Worm (Caenorhabditis elegans) whole organism, late embryonic: ENCODE results near the gene npr-8.

Experiments used
- F13H6.1 ChIP-seq: sonication (generic microtip); optimal IDR thresholded peaks from 2 replicates; lab custom pipeline; 2016; ENCODE audit warnings: missing genetic modification characterization, missing compliant biosample characterization
- K02D7.2 ChIP-seq: sonication (generic microtip); optimal IDR thresholded peaks from 2 replicates; lab custom pipeline; 2017; ENCODE audit warnings: mild to moderate bottlenecking, missing genetic modification characterization, missing compliant biosample characterization
- K09A11.1 ChIP-seq: sonication (generic microtip); optimal IDR thresholded peaks from 2 replicates; lab custom pipeline; 2017; ENCODE audit warnings: antibody characterized with exemption, mild to moderate bottlenecking, missing genetic modification characterization, missing compliant biosample characterization; ENCODE audit not compliant: insufficient read depth
- T23F11.4 ChIP-seq: fragments of 200-800 bp; sonication (Bioruptor generic); optimal IDR thresholded peaks from 2 replicates; lab custom pipeline; 2018; ENCODE audit warnings: mild to moderate bottlenecking, missing genetic modification characterization, missing compliant biosample characterization
- Y22D7AL.16 ChIP-seq: sonication (generic microtip); optimal IDR thresholded peaks from 2 replicates; lab custom pipeline; 2016; ENCODE audit warnings: missing genetic modification characterization, missing compliant biosample characterization
- ama-1 ChIP-seq: fragments of 150-350 bp; optimal IDR thresholded peaks from 2 replicates; lab custom pipeline; 2014
- ceh-14 ChIP-seq: sonication (generic microtip); optimal IDR thresholded peaks from 2 replicates; lab custom pipeline; 2016; ENCODE audit warnings: missing genotype, missing genetic modification characterization, missing compliant biosample characterization
- ceh-18 ChIP-seq: sonication (generic microtip); optimal IDR thresholded peaks from 2 replicates; lab custom pipeline; 2016; ENCODE audit warnings: missing genetic modification characterization, missing compliant biosample characterization
- ceh-2 ChIP-seq: sonication (generic microtip); optimal IDR thresholded peaks from 2 replicates; lab custom pipeline; 2016; ENCODE audit warnings: missing genotype, missing genetic modification characterization, missing compliant biosample characterization
- ceh-22 ChIP-seq: sonication (generic microtip); optimal IDR thresholded peaks from 2 replicates; lab custom pipeline; 2017; ENCODE audit warnings: missing biosample characterization, missing genetic modification characterization
- ceh-24 ChIP-seq: sonication (generic microtip); optimal IDR thresholded peaks from 2 replicates; lab custom pipeline; 2016; ENCODE audit warnings: mild to moderate bottlenecking, missing genetic modification characterization, missing compliant biosample characterization
- ceh-30 ChIP-seq: fragments of 150-350 bp; optimal IDR thresholded peaks from 2 replicates; lab custom pipeline; 2014; ENCODE audit warnings: missing biosample characterization, missing genetic modification characterization
- ceh-34 ChIP-seq: sonication (generic microtip); optimal IDR thresholded peaks from 2 replicates; lab custom pipeline; 2016; ENCODE audit warnings: mild to moderate bottlenecking, missing genetic modification characterization, missing compliant biosample characterization
- ceh-9 ChIP-seq: sonication (generic microtip); optimal IDR thresholded peaks from 2 replicates; lab custom pipeline; 2016; ENCODE audit warnings: mild to moderate bottlenecking, missing genetic modification characterization, inconsistent platforms, missing compliant biosample characterization
- dmd-4 ChIP-seq: sonication (generic microtip); optimal IDR thresholded peaks from 2 replicates; lab custom pipeline; 2016; ENCODE audit warnings: borderline replicate concordance, missing genetic modification characterization, missing compliant biosample characterization
- elt-2 ChIP-seq: sonication (generic microtip); optimal IDR thresholded peaks from 2 replicates; lab custom pipeline; 2016; ENCODE audit warnings: missing genetic modification reagents, missing genetic modification characterization, missing compliant biosample characterization
- ets-4 ChIP-seq: sonication (generic microtip); optimal IDR thresholded peaks from 2 replicates; lab custom pipeline; 2016; ENCODE audit warnings: missing genetic modification characterization, missing compliant biosample characterization
- eyg-1 ChIP-seq: sonication (generic microtip); optimal IDR thresholded peaks from 2 replicates; lab custom pipeline; 2016; ENCODE audit warnings: missing genotype, missing genetic modification characterization, missing compliant biosample characterization
- fax-1 ChIP-seq: sonication (generic microtip); optimal IDR thresholded peaks from 2 replicates; lab custom pipeline; 2016; ENCODE audit warnings: missing genotype, missing genetic modification characterization, missing compliant biosample characterization
- fkh-10 ChIP-seq: fragments of 150-350 bp; optimal IDR thresholded peaks from 2 replicates; lab custom pipeline; 2014; ENCODE audit warnings: missing biosample characterization, missing genetic modification reagents, missing genetic modification characterization
- fkh-6 ChIP-seq: sonication (generic microtip); optimal IDR thresholded peaks from 2 replicates; lab custom pipeline; 2016; ENCODE audit warnings: missing genetic modification characterization, missing compliant biosample characterization
- gmeb-2 ChIP-seq: sonication (generic microtip); optimal IDR thresholded peaks from 2 replicates; lab custom pipeline; 2016; ENCODE audit warnings: missing genetic modification characterization, inconsistent platforms, missing compliant biosample characterization
- hlh-30 ChIP-seq: sonication (generic microtip); optimal IDR thresholded peaks from 2 replicates; lab custom pipeline; 2017; ENCODE audit warnings: antibody characterized with exemption, missing genetic modification characterization, missing compliant biosample characterization; ENCODE audit not compliant: insufficient read depth
- lim-6 ChIP-seq: sonication (generic microtip); optimal IDR thresholded peaks from 2 replicates; lab custom pipeline; 2016; ENCODE audit warnings: missing genetic modification characterization, missing compliant biosample characterization
- madf-2 ChIP-seq: sonication (generic microtip); optimal IDR thresholded peaks from 2 replicates; lab custom pipeline; 2017; ENCODE audit warnings: missing genetic modification characterization, missing compliant biosample characterization
- mec-3 ChIP-seq: sonication (generic microtip); optimal IDR thresholded peaks from 2 replicates; lab custom pipeline; 2016; ENCODE audit warnings: borderline replicate concordance, missing genetic modification characterization, missing compliant biosample characterization
- npax-4 ChIP-seq: sonication (generic microtip); optimal IDR thresholded peaks from 2 replicates; lab custom pipeline; 2016; ENCODE audit warnings: missing genetic modification characterization, missing compliant biosample characterization
- odd-2 ChIP-seq: sonication (generic microtip); optimal IDR thresholded peaks from 2 replicates; lab custom pipeline; 2017; ENCODE audit warnings: antibody characterized with exemption, mild to moderate bottlenecking, missing genetic modification characterization, missing compliant biosample characterization
- pax-1 ChIP-seq: fragments of 150-350 bp; optimal IDR thresholded peaks from 2 replicates; lab custom pipeline; 2014; ENCODE audit warnings: missing biosample characterization, missing genetic modification characterization
- pqm-1 ChIP-seq: sonication (generic microtip); optimal IDR thresholded peaks from 2 replicates; lab custom pipeline; 2016; ENCODE audit warnings: missing genetic modification characterization, missing compliant biosample characterization
- sdc-2 ChIP-seq: sonication (generic microtip); optimal IDR thresholded peaks from 2 replicates; lab custom pipeline; 2016; ENCODE audit warnings: missing genotype, missing genetic modification characterization, missing compliant biosample characterization
- sox-4 ChIP-seq: sonication (generic microtip); optimal IDR thresholded peaks from 2 replicates; lab custom pipeline; 2017; ENCODE audit warnings: mild to moderate bottlenecking, missing genetic modification characterization, inconsistent platforms, missing compliant biosample characterization
- syd-9 ChIP-seq: sonication (generic microtip); optimal IDR thresholded peaks from 2 replicates; lab custom pipeline; 2016; ENCODE audit warnings: mild to moderate bottlenecking, missing genetic modification characterization, moderate library complexity, missing compliant biosample characterization
- unc-42 ChIP-seq: sonication (generic microtip); optimal IDR thresholded peaks from 2 replicates; lab custom pipeline; 2016; ENCODE audit warnings: missing genotype, missing genetic modification characterization, missing compliant biosample characterization
- unc-55 ChIP-seq: sonication (generic microtip); optimal IDR thresholded peaks from 2 replicates; lab custom pipeline; 2017; ENCODE audit warnings: missing biosample characterization, missing genetic modification reagents, missing genetic modification characterization
- ztf-16 ChIP-seq: sonication (generic microtip); optimal IDR thresholded peaks from 2 replicates; lab custom pipeline; 2017; ENCODE audit warnings: missing genetic modification characterization, missing compliant biosample characterization

npr-8 gene

DNA sequence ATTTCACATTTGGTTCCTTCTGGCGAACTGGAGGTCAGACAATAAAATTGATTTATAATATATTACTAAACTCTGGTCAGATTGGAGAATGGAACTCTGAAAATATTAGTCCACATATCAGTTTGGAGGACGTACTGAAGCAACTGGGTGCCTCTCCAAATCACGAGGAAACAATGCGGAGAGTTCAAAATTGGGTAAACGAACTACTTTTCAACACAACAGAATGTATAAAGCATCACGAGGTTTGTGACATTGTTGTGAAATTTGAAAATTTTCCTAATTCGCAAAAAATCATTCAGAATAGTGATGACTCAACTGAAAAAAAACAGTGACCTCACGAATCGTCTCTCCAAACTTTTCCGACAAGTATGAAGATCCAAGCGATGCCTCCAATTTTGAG, 16.1 kb downstream of the npr-8 start, which contains the start of gene gad-2:
gad-2 (plus strand) TSS at position 301 of the 400 bp plus-strand sequence.
- TF ChIP-seq syd-9 (tag; lab: Kevin White, UChicago) (no peak), npax-4 (tag; lab: Kevin White, UChicago) (no peak)

DNA sequence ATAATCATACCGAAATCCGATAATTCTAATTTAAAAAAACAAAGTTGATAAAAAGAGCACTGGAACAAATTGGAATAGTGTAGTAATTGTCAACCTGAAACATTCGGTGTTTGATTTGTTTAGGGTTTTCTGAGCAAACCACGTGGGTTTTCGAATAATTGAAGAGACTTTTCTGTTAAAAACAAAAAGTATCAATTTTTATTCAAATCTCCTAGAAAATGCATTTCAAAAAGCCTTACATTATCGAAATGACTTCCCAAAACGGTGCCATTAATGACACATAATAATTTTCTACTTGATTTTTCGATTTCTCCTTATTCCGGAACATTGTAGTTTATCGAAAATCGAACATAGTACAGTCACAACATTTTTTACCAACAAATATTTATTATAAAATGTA, 20.8 kb downstream of the npr-8 start, which contains the start of gene C10A4.13:
C10A4.13 (minus strand) TSS at position 101 of the 400 bp plus-strand sequence.
- TF ChIP-seq gmeb-2 (tag; lab: Kevin White, UChicago), result no peak
- no peak for TF ChIP-seq fkh-10 (GFP tag; lab: Kevin White, UChicago)
- TF ChIP-seq sdc-2, result no peak
- TF ChIP-seq ceh-30 (tag; lab: Kevin White, UChicago), result no peak
- TF ChIP-seq ceh-34 (tag; lab: Kevin White, UChicago), result no peak
- TF ChIP-seq lim-6 (tag; lab: Kevin White, UChicago), result no peak
- no peak for TF ChIP-seq eyg-1 (tag; lab: Kevin White, UChicago)
- TF ChIP-seq ama-1 (lab: Kevin White, UChicago), result no peak
- TF ChIP-seq ceh-14, result no peak
- no peak for TF ChIP-seq ets-4 (tag; lab: Kevin White, UChicago)
- TF ChIP-seq ztf-16 (tag; lab: Kevin White, UChicago), result no peak
- no peak for TF ChIP-seq odd-2
- no peak for TF ChIP-seq ceh-24
- TF ChIP-seq fax-1, result no peak
- TF ChIP-seq pax-1 (tag; lab: Kevin White, UChicago), result no peak
- TF ChIP-seq T23F11.4 (GFP tag; lab: Kevin White, UChicago), result no peak
- TF ChIP-seq madf-2 (tag; lab: Kevin White, UChicago), result no peak
- TF ChIP-seq elt-2 (tag; lab: Kevin White, UChicago), result no peak
- no peak for TF ChIP-seq ceh-22 (tag; lab: Kevin White, UChicago)

DNA sequence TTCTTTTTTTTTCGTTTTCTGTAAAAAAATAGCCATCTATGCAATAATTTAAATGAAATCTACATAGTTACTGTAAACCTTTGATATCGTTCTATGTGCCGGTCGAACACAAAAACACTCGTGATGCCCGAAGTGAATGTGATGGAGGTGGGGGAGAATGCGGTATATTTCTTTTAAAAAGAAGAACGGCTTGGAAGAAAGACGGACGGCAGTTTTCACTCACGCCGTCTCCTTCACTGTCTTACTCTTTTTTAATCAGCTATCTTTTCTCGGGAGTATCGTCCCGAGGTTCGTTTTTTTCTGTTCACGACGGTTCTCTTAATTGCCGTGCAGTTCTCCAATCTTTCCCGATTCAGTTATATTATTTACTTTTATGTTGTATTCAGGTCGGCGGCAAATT, 21.5 kb downstream of the npr-8 start, which contains the start of gene C10A4.10:
C10A4.10 (plus strand) TSS at position 301 of the 400 bp plus-strand sequence.
- TF ChIP-seq dmd-4, result no peak
- TF ChIP-seq, all 69 proteins: peak for 0

DNA sequence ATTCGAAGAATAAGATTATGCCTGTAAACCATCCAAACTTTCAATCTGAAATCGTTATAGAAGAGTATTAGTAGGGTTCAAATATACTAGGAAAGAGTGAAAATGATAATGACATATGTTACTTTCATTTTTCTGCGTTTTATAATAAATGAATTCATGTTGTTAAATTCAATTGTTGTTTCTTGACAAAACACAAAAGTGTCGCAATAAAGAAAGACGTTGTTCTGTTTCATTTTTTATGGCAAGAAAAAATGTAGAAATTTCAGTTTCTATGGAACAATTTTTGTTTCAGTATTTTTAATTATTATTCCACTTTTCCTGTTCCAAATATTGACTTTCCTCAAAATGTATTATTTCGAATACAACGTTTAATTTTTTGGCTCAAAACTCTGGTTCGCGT, 23.7 kb downstream of the npr-8 start, which contains the start of gene C10A4.4:
C10A4.4 (plus strand) TSS at position 301 of the 400 bp plus-strand sequence.
- no peak for TF ChIP-seq hlh-30 (tag; lab: Kevin White, UChicago)
- no peak for TF ChIP-seq ceh-18 (tag; lab: Kevin White, UChicago)
- TF ChIP-seq ceh-9, result no peak
- no peak for TF ChIP-seq K09A11.1 (tag; lab: Kevin White, UChicago)
- TF ChIP-seq mec-3 (tag; lab: Kevin White, UChicago), result no peak
- no peak for TF ChIP-seq Y22D7AL.16 (tag; lab: Kevin White, UChicago)
- TF ChIP-seq fkh-6 (tag; lab: Kevin White, UChicago), result no peak
- TF ChIP-seq gmeb-2 (tag; lab: Kevin White, UChicago), result no peak
- TF ChIP-seq madf-2 (tag; lab: Kevin White, UChicago), result no peak
- no peak for TF ChIP-seq unc-55 (GFP tag; lab: Kevin White, UChicago)
- no peak for TF ChIP-seq sox-4 (tag; lab: Kevin White, UChicago)
- no peak for TF ChIP-seq F13H6.1 (tag; lab: Kevin White, UChicago)
- no peak for TF ChIP-seq K02D7.2
- TF ChIP-seq unc-42 (tag; lab: Kevin White, UChicago), result no peak
- no peak for TF ChIP-seq pqm-1 (tag; lab: Kevin White, UChicago)
- TF ChIP-seq npax-4 (tag; lab: Kevin White, UChicago), result no peak
- TF ChIP-seq ceh-2 (tag; lab: Kevin White, UChicago), result no peak
- TF ChIP-seq ztf-16 (tag; lab: Kevin White, UChicago), result no peak
- TF ChIP-seq ceh-34 (tag; lab: Kevin White, UChicago), result no peak
- TF ChIP-seq fax-1, result no peak
